Worm (Caenorhabditis elegans) whole organism, L2 larva: Measurements from ENCODE around the gene nhr-255.
A peak's percentile ranks its signal among the peaks of the same experiment; 100 is the strongest.

ENCODE experiments used
- C34F6.9 ChIP-seq: fragments of 150-350 bp; optimal IDR thresholded peaks from 2 replicates; lab custom pipeline; 2014; ENCODE audit warnings: missing biosample characterization, missing genetic modification characterization
- F13H6.1 ChIP-seq: sonication (generic microtip); optimal IDR thresholded peaks from 2 replicates; lab custom pipeline; 2016; ENCODE audit warnings: missing genetic modification characterization, missing compliant biosample characterization
- R02D3.7 ChIP-seq: fragments of 150-350 bp; optimal IDR thresholded peaks from 2 replicates; lab custom pipeline; 2014; ENCODE audit warnings: missing biosample characterization, missing genetic modification characterization
- ZK546.5 ChIP-seq: sonication (generic microtip); optimal IDR thresholded peaks from 2 replicates; lab custom pipeline; 2017; ENCODE audit warnings: missing biosample characterization, missing genetic modification characterization
- alr-1 ChIP-seq: fragments of 150-350 bp; optimal IDR thresholded peaks from 2 replicates; lab custom pipeline; 2014; ENCODE audit warnings: missing biosample characterization, missing genetic modification characterization
- aly-2 ChIP-seq: fragments of 150-350 bp; optimal IDR thresholded peaks from 2 replicates; lab custom pipeline; 2014; ENCODE audit warnings: missing biosample characterization, missing genetic modification characterization
- ama-1 ChIP-seq: fragments of 150-350 bp; optimal IDR thresholded peaks from 2 replicates; lab custom pipeline; 2018; ENCODE audit warnings: inconsistent platforms
- blmp-1 ChIP-seq: sonication (generic microtip); optimal IDR thresholded peaks from 2 replicates; lab custom pipeline; 2017; ENCODE audit warnings: missing genetic modification characterization, mild to moderate bottlenecking, missing compliant biosample characterization, antibody characterized with exemption, moderate library complexity; ENCODE audit not compliant: insufficient read depth
- ceh-16 ChIP-seq: fragments of 150-350 bp; optimal IDR thresholded peaks from 2 replicates; lab custom pipeline; 2014; ENCODE audit warnings: missing biosample characterization, missing genetic modification characterization
- ceh-82 ChIP-seq: fragments of 150-350 bp; optimal IDR thresholded peaks from 2 replicates; lab custom pipeline; 2014; ENCODE audit warnings: missing biosample characterization, missing genetic modification characterization
- dmd-4 ChIP-seq: sonication (generic microtip); optimal IDR thresholded peaks from 2 replicates; lab custom pipeline; 2017; ENCODE audit warnings: missing biosample characterization, missing genetic modification characterization
- egl-27 ChIP-seq: sonication (generic microtip); optimal IDR thresholded peaks from 3 replicates; lab custom pipeline; 2017; ENCODE audit warnings: missing biosample characterization, missing genetic modification reagents, missing genetic modification characterization
- elt-1 ChIP-seq: fragments of 150-350 bp; optimal IDR thresholded peaks from 2 replicates; lab custom pipeline; 2014; ENCODE audit warnings: missing biosample characterization, missing genetic modification characterization
- elt-3 ChIP-seq: sonication (generic microtip); optimal IDR thresholded peaks from 2 replicates; lab custom pipeline; 2017; ENCODE audit warnings: missing biosample characterization, missing genetic modification characterization
- fos-1 ChIP-seq: fragments of 150-350 bp; optimal IDR thresholded peaks from 2 replicates; lab custom pipeline; 2014; ENCODE audit warnings: missing biosample characterization, missing genetic modification characterization
- gmeb-1 ChIP-seq: fragments of 150-350 bp; optimal IDR thresholded peaks from 2 replicates; lab custom pipeline; 2014; ENCODE audit warnings: missing biosample characterization, missing genetic modification characterization
- lin-11 ChIP-seq: fragments of 150-350 bp; sonication (generic microtip); optimal IDR thresholded peaks from 2 replicates; lab custom pipeline; 2014; ENCODE audit warnings: missing biosample characterization, missing genetic modification characterization, inconsistent platforms, mixed read lengths
- lin-13 ChIP-seq: fragments of 150-350 bp; optimal IDR thresholded peaks from 2 replicates; lab custom pipeline; 2014; ENCODE audit warnings: missing biosample characterization, missing genetic modification reagents, missing genetic modification characterization
- lin-39 ChIP-seq: fragments of 150-350 bp; optimal IDR thresholded peaks from 2 replicates; lab custom pipeline; 2014; ENCODE audit warnings: missing biosample characterization, missing genetic modification reagents, missing genetic modification characterization
- lsy-2 ChIP-seq, 2 experiments: fragments of 150-350 bp in 1 of 2; sonication (generic microtip) in 1 of 2; optimal IDR thresholded peaks; 2 replicates each; lab custom pipeline; 2014 to 2017; ENCODE audit warnings: missing biosample characterization in 2 of 2, missing genetic modification characterization in 2 of 2
- mab-5 ChIP-seq: fragments of 150-350 bp; optimal IDR thresholded peaks from 2 replicates; lab custom pipeline; 2014; ENCODE audit warnings: missing biosample characterization, missing genetic modification characterization
- mbf-1 ChIP-seq: sonication (generic microtip); optimal IDR thresholded peaks from 2 replicates; lab custom pipeline; 2017; ENCODE audit warnings: missing biosample characterization, missing genetic modification characterization
- mdl-1 ChIP-seq, 2 experiments: fragments of 150-350 bp in 1 of 2; sonication (generic microtip) in 1 of 2; optimal IDR thresholded peaks; 2 replicates each; lab custom pipeline; 2017; ENCODE audit warnings: missing biosample characterization in 2 of 2, missing genetic modification characterization in 2 of 2
- nhr-10 ChIP-seq: sonication (generic microtip); optimal IDR thresholded peaks from 2 replicates; lab custom pipeline; 2017; ENCODE audit warnings: missing biosample characterization, missing genetic modification characterization
- nhr-11 ChIP-seq: fragments of 150-350 bp; optimal IDR thresholded peaks from 2 replicates; lab custom pipeline; 2014; ENCODE audit warnings: missing biosample characterization, missing genetic modification characterization
- nhr-12 ChIP-seq: fragments of 150-350 bp; optimal IDR thresholded peaks from 2 replicates; lab custom pipeline; 2014; ENCODE audit warnings: missing biosample characterization, missing genetic modification characterization
- nhr-129 ChIP-seq: fragments of 150-350 bp; optimal IDR thresholded peaks from 2 replicates; lab custom pipeline; 2014; ENCODE audit warnings: missing biosample characterization, missing genetic modification characterization
- nhr-23 ChIP-seq: fragments of 150-350 bp; optimal IDR thresholded peaks from 2 replicates; lab custom pipeline; 2014; ENCODE audit warnings: missing biosample characterization, missing genetic modification reagents, missing genetic modification characterization
- nhr-237 ChIP-seq: fragments of 150-350 bp; optimal IDR thresholded peaks from 2 replicates; lab custom pipeline; 2014; ENCODE audit warnings: missing biosample characterization, missing genetic modification characterization
- nhr-25 ChIP-seq: fragments of 150-350 bp; sonication (generic microtip); optimal IDR thresholded peaks from 3 replicates; lab custom pipeline; 2014; ENCODE audit warnings: missing biosample characterization, missing genetic modification characterization
- nhr-6 ChIP-seq: fragments of 150-350 bp; optimal IDR thresholded peaks from 2 replicates; lab custom pipeline; 2014; ENCODE audit warnings: missing biosample characterization, missing genetic modification characterization
- nhr-77 ChIP-seq: fragments of 150-350 bp; optimal IDR thresholded peaks from 2 replicates; lab custom pipeline; 2014; ENCODE audit warnings: missing biosample characterization, missing genetic modification characterization
- peb-1 ChIP-seq: fragments of 150-350 bp; optimal IDR thresholded peaks from 2 replicates; lab custom pipeline; 2014; ENCODE audit warnings: missing biosample characterization, missing genetic modification characterization
- sem-4 ChIP-seq: fragments of 150-350 bp; optimal IDR thresholded peaks from 2 replicates; lab custom pipeline; 2014; ENCODE audit warnings: missing biosample characterization, missing genetic modification reagents, missing genetic modification characterization
- skn-1 ChIP-seq: sonication (generic microtip); optimal IDR thresholded peaks from 2 replicates; lab custom pipeline; 2017; ENCODE audit warnings: missing biosample characterization, missing genetic modification characterization
- sma-3 ChIP-seq: sonication (generic microtip); optimal IDR thresholded peaks from 2 replicates; lab custom pipeline; 2016; ENCODE audit warnings: missing genetic modification reagents, missing genetic modification characterization, missing compliant biosample characterization
- sma-9 ChIP-seq, 2 experiments: fragments of 150-350 bp in 1 of 2; sonication (generic microtip) in 1 of 2; optimal IDR thresholded peaks; 2 replicates each; lab custom pipeline; 2014 to 2016; ENCODE audit warnings: missing genetic modification characterization in 2 of 2, mild to moderate bottlenecking in 1 of 2, missing biosample characterization in 1 of 2, missing compliant biosample characterization in 1 of 2, missing genetic modification reagents in 1 of 2, moderate library complexity in 1 of 2
- snpc-4 ChIP-seq: fragments of 150-350 bp; optimal IDR thresholded peaks from 2 replicates; lab custom pipeline; 2014; ENCODE audit warnings: missing biosample characterization, missing genetic modification characterization
- unc-39 ChIP-seq: fragments of 150-350 bp; optimal IDR thresholded peaks from 2 replicates; lab custom pipeline; 2014; ENCODE audit warnings: missing biosample characterization, missing genetic modification characterization
- unc-55 ChIP-seq: fragments of 150-350 bp; sonication (generic microtip); optimal IDR thresholded peaks from 3 replicates; lab custom pipeline; 2014; ENCODE audit warnings: missing biosample characterization, missing genetic modification reagents, missing genetic modification characterization
- zag-1 ChIP-seq: fragments of 150-350 bp; optimal IDR thresholded peaks from 2 replicates; lab custom pipeline; 2014; ENCODE audit warnings: missing biosample characterization, missing genetic modification characterization
- ztf-1 ChIP-seq: fragments of 200-800 bp; sonication (Bioruptor generic); conservative IDR thresholded peaks from 2 replicates; pipeline ENCODE4 v1.3.6; 2022; ENCODE audit warnings: missing genetic modification characterization, missing compliant biosample characterization
- ztf-11 ChIP-seq: sonication (generic microtip); optimal IDR thresholded peaks from 2 replicates; lab custom pipeline; 2017; ENCODE audit warnings: missing biosample characterization, missing genetic modification characterization
- ztf-4 ChIP-seq: fragments of 150-350 bp; optimal IDR thresholded peaks from 2 replicates; lab custom pipeline; 2014; ENCODE audit warnings: missing biosample characterization, missing genetic modification characterization

The nhr-255 gene

ce11 chrX:15742310-15742709, at the start of gene nhr-255:
Gene nhr-255, plus strand, starts transcription at chrX:15742610.
- TF ChIP-seq C34F6.9 (tag; lab: Kevin White, UChicago) (no peak), sma-3 (no peak), dmd-4 (tag; lab: Kevin White, UChicago) (no peak), ZK546.5 (tag; lab: Kevin White, UChicago) (no peak), nhr-25 (tag; lab: Kevin White, UChicago) (no peak), lin-39 (tag; lab: Kevin White, UChicago) (no peak), nhr-23 (no peak), lsy-2 (tag; optimal IDR thresholded peaks at IDR 0.05; lab: Kevin White, UChicago) (no peak), aly-2 (tag; lab: Kevin White, UChicago) (no peak), unc-39 (no peak), unc-55 (GFP tag; lab: Kevin White, UChicago) (no peak), mdl-1 (tag; optimal IDR thresholded peaks at IDR 0.05; lab: Kevin White, UChicago) (no peak)

DNA sequence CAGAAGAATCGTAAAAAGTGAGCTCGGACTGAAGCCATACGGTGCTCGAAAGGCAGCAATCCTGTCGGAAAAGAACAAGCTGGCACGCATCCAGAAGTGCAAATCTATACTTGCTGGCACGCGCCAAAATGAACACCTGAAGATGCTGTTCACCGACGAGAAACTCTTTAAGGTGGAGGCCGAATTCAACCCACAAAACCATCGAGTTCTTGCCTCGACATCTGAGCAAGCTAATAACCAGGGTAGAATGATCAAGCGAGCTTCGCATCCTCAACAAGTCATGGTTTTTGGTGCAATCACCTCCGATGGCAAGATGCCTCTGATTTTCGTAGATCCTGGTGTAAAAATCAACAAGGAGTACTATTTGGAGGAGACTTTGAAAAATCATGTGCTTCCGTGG, 48.9 kb upstream of the nhr-255 start:
- TF ChIP-seq nhr-77 (no peak), ceh-82 (tag; lab: Kevin White, UChicago) (no peak), ztf-1 (no peak), mdl-1 (tag; optimal IDR thresholded peaks at IDR 0.05; lab: Kevin White, UChicago) (no peak), sma-3 (no peak), lin-13 (GFP tag; lab: Kevin White, UChicago) (no peak), skn-1 (tag; lab: Kevin White, UChicago) (no peak)
- TF ChIP-seq, all 48 proteins: peak for 0

- no peak for TF ChIP-seq elt-3 (tag; lab: Kevin White, UChicago)
- TF ChIP-seq ceh-16 (tag; lab: Kevin White, UChicago) = no peak
- no peak for TF ChIP-seq ZK546.5 (tag; lab: Kevin White, UChicago)
- TF ChIP-seq snpc-4 (tag; lab: Kevin White, UChicago) = no peak
- no peak for TF ChIP-seq blmp-1 (tag; lab: Kevin White, UChicago)
- no peak for TF ChIP-seq gmeb-1 (tag; lab: Kevin White, UChicago)
- no peak for TF ChIP-seq unc-55 (GFP tag; lab: Kevin White, UChicago)
- TF ChIP-seq F13H6.1 (tag; lab: Kevin White, UChicago) = no peak
- no peak for TF ChIP-seq ztf-4 (tag; lab: Kevin White, UChicago)
- TF ChIP-seq elt-1 (tag; lab: Kevin White, UChicago) = no peak
- no peak for TF ChIP-seq sem-4 (tag; lab: Kevin White, UChicago)
- no peak for TF ChIP-seq mdl-1 (tag; optimal IDR thresholded peaks at IDR 0.05; lab: Kevin White, UChicago)
- TF ChIP-seq, all 48 proteins: peak for 0
Observed at ce11 chrX:15696400-15696799, 46.0 kb upstream of the nhr-255 start, which contains the start of gene ZK662.2. Gene ZK662.2, plus strand, starts transcription at chrX:15696700.

DNA sequence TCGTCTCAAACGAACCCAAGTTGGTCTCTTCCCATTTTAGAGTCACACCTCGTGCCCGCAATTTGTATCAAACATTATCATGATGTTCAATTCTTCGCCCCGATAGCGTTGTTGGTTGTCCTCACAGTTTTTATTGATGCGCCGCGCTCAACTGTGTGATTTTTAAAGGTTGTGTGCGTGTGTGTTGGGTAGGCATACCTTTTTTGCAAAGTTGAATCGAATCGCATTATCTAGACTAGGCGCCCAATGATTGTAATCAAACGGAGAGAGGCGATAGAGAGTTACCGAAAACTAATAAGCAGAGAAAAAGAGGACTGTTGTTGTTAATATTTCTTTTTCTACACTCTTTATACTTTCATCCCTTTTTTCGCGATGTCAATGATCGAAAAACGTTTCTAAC, 42.2 kb upstream of the nhr-255 start:
- TF ChIP-seq sem-4 (tag; lab: Kevin White, UChicago) (no peak), nhr-23 (no peak), elt-3 (tag; lab: Kevin White, UChicago) (no peak), nhr-129 (peak; percentile 42), blmp-1 (tag; lab: Kevin White, UChicago) (no peak), ceh-16 (tag; lab: Kevin White, UChicago) (no peak), peb-1 (tag; lab: Kevin White, UChicago) (no peak), mdl-1 (tag; optimal IDR thresholded peaks at IDR 0.05; lab: Kevin White, UChicago) (no peak), alr-1 (tag; lab: Kevin White, UChicago) (no peak), egl-27 (tag; lab: Kevin White, UChicago) (no peak), gmeb-1 (tag; lab: Kevin White, UChicago) (peak; percentile 51), fos-1 (tag; lab: Kevin White, UChicago) (peak; percentile 7), F13H6.1 (tag; lab: Kevin White, UChicago) (peak; percentile 13), elt-1 (tag; lab: Kevin White, UChicago) (no peak), nhr-237 (tag; lab: Kevin White, UChicago) (no peak), nhr-77 (no peak), dmd-4 (tag; lab: Kevin White, UChicago) (no peak), ZK546.5 (tag; lab: Kevin White, UChicago) (no peak), mab-5 (no peak), sma-9 (GFP tag; optimal IDR thresholded peaks at IDR 0.05; lab: Kevin White, UChicago) (peak; percentile 65), sma-9 (tag; optimal IDR thresholded peaks at IDR 0.05; lab: Kevin White, UChicago) (no peak), mbf-1 (tag; lab: Kevin White, UChicago) (no peak), snpc-4 (tag; lab: Kevin White, UChicago) (no peak), R02D3.7 (tag; lab: Kevin White, UChicago) (no peak), lin-11 (no peak), ztf-11 (tag; lab: Kevin White, UChicago) (no peak), ztf-4 (tag; lab: Kevin White, UChicago) (no peak), lin-13 (GFP tag; lab: Kevin White, UChicago) (no peak), nhr-6 (tag; lab: Kevin White, UChicago) (no peak), lin-39 (tag; lab: Kevin White, UChicago) (no peak), aly-2 (tag; lab: Kevin White, UChicago) (no peak), skn-1 (tag; lab: Kevin White, UChicago) (no peak), C34F6.9 (tag; lab: Kevin White, UChicago) (no peak), sma-3 (peak; percentile 60), zag-1 (tag; lab: Kevin White, UChicago) (no peak), nhr-12 (tag; lab: Kevin White, UChicago) (no peak), unc-55 (GFP tag; lab: Kevin White, UChicago) (no peak), nhr-25 (tag; lab: Kevin White, UChicago) (peak; percentile 19), nhr-11 (no peak), nhr-10 (tag; lab: Kevin White, UChicago) (no peak), ama-1 (lab: Kevin White, UChicago) (no peak)
